Worm (Caenorhabditis elegans): ENCODE measurements around the gene gldc-1.

ce11 chrII:6010544-6010943, 39.7 kb upstream of the gldc-1 start, which contains the start of gene ins-20:
- TF ChIP-seq fos-1 (tag; optimal IDR thresholded peaks at IDR 0.05) (no peak), lin-15B (tag; optimal IDR thresholded peaks at IDR 0.05) (no peak), nhr-11 (tag; optimal IDR thresholded peaks at IDR 0.05) (no peak), egl-27 (tag; optimal IDR thresholded peaks at IDR 0.05) (no peak), ama-1 (optimal IDR thresholded peaks at IDR 0.05) (no peak), ztf-11 (tag; optimal IDR thresholded peaks at IDR 0.05) (no peak), mdl-1 (tag; optimal IDR thresholded peaks at IDR 0.05) (no peak), zag-1 (tag; optimal IDR thresholded peaks at IDR 0.05) (no peak)

Data from whole organism, L3 larva.